Worm (Caenorhabditis elegans): ENCODE data around the gene acr-9.

- TF ChIP-seq nhr-111 (GFP tag; optimal IDR thresholded peaks at IDR 0.05) (no peak), mxl-3 (GFP tag; optimal IDR thresholded peaks at IDR 0.05) (no peak), F37D6.2 (tag; optimal IDR thresholded peaks at IDR 0.05) (no peak), ama-1 (optimal IDR thresholded peaks at IDR 0.05) (no peak), mdl-1 (tag; optimal IDR thresholded peaks at IDR 0.05) (no peak), pha-4 (GFP tag; IDR thresholded peaks at IDR 0.05) (no peak), pha-4 (tag; optimal IDR thresholded peaks at IDR 0.05) (no peak), unc-39 (tag; optimal IDR thresholded peaks at IDR 0.05) (no peak)
These were observed 7.6 kb upstream of the acr-9 start for ce11 chrX:13654276-13654675.

Measured in whole organism, L4 larva.